3 worm cellular contexts compared by ENCODE assay signal in genomic region chrV:6753257-6753656, ce11.
TF ChIP-seq lines count a peak whose summit lies in the region.

No protein-coding gene starts in this region.

TF ChIP-seq in whole organism, L1 larva, 84 proteins besides CTCF, POLR2A, EP300 and RAD21:
- TF ChIP-seq fkh-4 (tag; optimal IDR thresholded peaks at IDR 0.05; lab: Kevin White, UChicago; ENCODE audit: borderline replicate concordance) = peak; percentile 73
- no peak for TF ChIP-seq ztf-11 (tag; optimal IDR thresholded peaks at IDR 0.05; lab: Kevin White, UChicago)
- peak; percentile 84 for TF ChIP-seq dsc-1 (tag; optimal IDR thresholded peaks at IDR 0.05; lab: Kevin White, UChicago)
- TF ChIP-seq zag-1 (tag; optimal IDR thresholded peaks at IDR 0.05; lab: Kevin White, UChicago) = no peak
TF ChIP-seq in whole organism, L1 larva: peak in this region for 2.

TF ChIP-seq in whole organism, L4 larva, 104 proteins besides CTCF, POLR2A, EP300 and RAD21:
- TF ChIP-seq nhr-111 (GFP tag; optimal IDR thresholded peaks at IDR 0.05; lab: Kevin White, UChicago) (no peak), unc-130 (GFP tag; optimal IDR thresholded peaks at IDR 0.05; lab: Kevin White, UChicago) (no peak), fkh-10 (GFP tag; optimal IDR thresholded peaks at IDR 0.05; lab: Kevin White, UChicago) (no peak), unc-62 (GFP tag; optimal IDR thresholded peaks at IDR 0.05 in 1 of 2; lab: Kevin White, UChicago) (peak in 1 of 2 experiments; percentile 81), unc-62 (tag; optimal IDR thresholded peaks at IDR 0.05; lab: Kevin White, UChicago) (no peak), ceh-20 (GFP tag; IDR thresholded peaks at IDR 0.05; lab: Robert Waterston, UW) (0 out of 2 replicates have a peak, but pooled peaks have one; percentile 27)
TF ChIP-seq in whole organism, L4 larva: peak in this region for 2.

TF ChIP-seq in whole organism, young adult, 124 proteins besides CTCF, POLR2A, EP300 and RAD21:
- TF ChIP-seq lin-35 (GFP tag; optimal IDR thresholded peaks at IDR 0.05; lab: Kevin White, UChicago) (no peak), hsf-1 (GFP tag; IDR thresholded peaks at IDR 0.05; lab: Robert Waterston, UW) (peak; percentile 21; the same call in 1 of the 2 replicates), lsy-27 (tag; optimal IDR thresholded peaks at IDR 0.05; lab: Kevin White, UChicago; ENCODE audit: borderline replicate concordance, insufficient read depth) (no peak)
